Fruit fly (Drosophila melanogaster) S2 (cell line): ENCODE results near the gene Gr63a.

Source experiments
- CG8478 ChIP-seq: fragments of >200 bp; optimal IDR thresholded peaks from 2 replicates; lab custom pipeline; 2018
- CTCF ChIP-seq, 2 experiments: fragments of >200 bp; optimal IDR thresholded peaks; 2 replicates each; lab custom pipeline; 2018

- no peak for TF ChIP-seq CG8478 (lab: Kevin White, UChicago)
- no peak for TF ChIP-seq CTCF (optimal IDR thresholded peaks at IDR 0.05; lab: Kevin White, UChicago)
Observed at dm6 chr3L:3937806-3938205, 41.4 kb upstream of the Gr63a start, which contains the start of gene CG10866.
